Fruit fly (Drosophila melanogaster): Measurements from ENCODE around the gene CG13287.

The CG13287 gene

dm6 chr3L:5932363-5932914, 50.3 kb downstream of the CG13287 start, which contains the start of gene Rcc1 (continued):
- TF ChIP-seq HmgD (GFP tag; optimal IDR thresholded peaks at IDR 0.05), result peak; percentile 75
- no peak for TF ChIP-seq CG6254 (GFP tag; optimal IDR thresholded peaks at IDR 0.05)
- TF ChIP-seq crc (GFP tag; optimal IDR thresholded peaks at IDR 0.05), result no peak
- peak; percentile 0 for TF ChIP-seq Mad (GFP tag; optimal IDR thresholded peaks at IDR 0.05)
- TF ChIP-seq Adf1 (GFP tag; IDR thresholded peaks at IDR 0.05), result peak; percentile 40; the same call in 1 of the 2 replicates
- TF ChIP-seq MBD-R2 (GFP tag; IDR thresholded peaks at IDR 0.05), result peak; percentile 72
- TF ChIP-seq her (GFP tag; optimal IDR thresholded peaks at IDR 0.05), result peak; percentile 98
- TF ChIP-seq Xrp1 (GFP tag; IDR thresholded peaks at IDR 0.05), result 0 out of 2 replicates have a peak, but pooled peaks have one; percentile 29
- TF ChIP-seq wdn (GFP tag; IDR thresholded peaks at IDR 0.05), result no peak
- TF ChIP-seq insv (GFP tag; optimal IDR thresholded peaks at IDR 0.05), result peak in 1 of 2 experiments; percentile 63
- TF ChIP-seq HmgZ (tag; optimal IDR thresholded peaks at IDR 0.05), result peak; percentile 72
- TF ChIP-seq CG5245 (GFP tag; optimal IDR thresholded peaks at IDR 0.05), result no peak
- TF ChIP-seq CG15011 (GFP tag; optimal IDR thresholded peaks at IDR 0.05), result no peak
- TF ChIP-seq CG17186 (GFP tag; optimal IDR thresholded peaks at IDR 0.05), result peak; percentile 97
- peak; percentile 49 for TF ChIP-seq CG30020 (tag; optimal IDR thresholded peaks at IDR 0.05)
- peak; percentile 100 for TF ChIP-seq ftz-f1 (GFP tag; optimal IDR thresholded peaks at IDR 0.05)
- TF ChIP-seq CG8089 (GFP tag; optimal IDR thresholded peaks at IDR 0.05), result no peak
- TF ChIP-seq gro (GFP tag; optimal IDR thresholded peaks at IDR 0.05), result no peak
- peak; percentile 29 for TF ChIP-seq CG4617 (GFP tag; optimal IDR thresholded peaks at IDR 0.05; ENCODE audit: borderline replicate concordance)
- peak; percentile 30 for TF ChIP-seq CG1647 (GFP tag; optimal IDR thresholded peaks at IDR 0.05)
- TF ChIP-seq CG10462 (GFP tag; optimal IDR thresholded peaks at IDR 0.05), result no peak
- TF ChIP-seq CG8765 (GFP tag; IDR thresholded peaks at IDR 0.05), result no peak

Data from whole organism, embryonic.